1 fruit fly cellular context compared by ENCODE assay signal in the genomic region with DNA sequence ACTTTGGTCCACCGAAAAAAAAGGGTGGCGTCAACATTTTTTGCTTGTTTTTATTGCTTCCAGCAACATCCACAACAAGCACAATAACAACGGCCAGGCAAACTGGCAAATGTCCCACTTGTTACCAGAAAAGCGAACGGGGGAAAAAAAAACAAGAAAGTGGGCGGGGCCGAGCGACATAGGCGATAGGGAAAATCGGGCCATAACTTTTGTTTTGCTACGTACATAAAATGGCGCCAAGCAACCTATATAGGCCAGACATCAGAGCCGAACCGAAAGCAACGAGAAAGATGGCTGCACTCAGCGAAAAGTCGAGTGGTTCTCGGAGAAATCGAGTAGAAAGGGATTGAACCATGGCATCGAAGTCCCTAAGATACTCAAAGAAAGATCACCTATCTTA.
TF ChIP-seq lines count a peak whose summit lies in the region.

No protein-coding gene starts in this region.

TF ChIP-seq in whole organism, embryonic, 481 proteins besides CTCF, POLR2A, EP300 and RAD21 (continued from another document):
- TF ChIP-seq Hmr (GFP tag; optimal IDR thresholded peaks at IDR 0.05; lab: Kevin White, UChicago), result peak; percentile 40
- 0 out of 2 replicates have a peak, but pooled peaks have one; percentile 6 for TF ChIP-seq Ptx1 (GFP tag; IDR thresholded peaks at IDR 0.05; lab: Robert Waterston, UW)
- TF ChIP-seq dmrt99B (tag; optimal IDR thresholded peaks at IDR 0.05; lab: Kevin White, UChicago), result peak; percentile 41
- peak; percentile 26 for TF ChIP-seq CG18619 (GFP tag; optimal IDR thresholded peaks at IDR 0.05; lab: Kevin White, UChicago)
- peak; percentile 35; the same call in 1 of the 3 replicates for TF ChIP-seq row (GFP tag; IDR thresholded peaks at IDR 0.05; lab: Robert Waterston, UW)
- TF ChIP-seq CG10209 (GFP tag; optimal IDR thresholded peaks at IDR 0.05; lab: Kevin White, UChicago), result peak; percentile 21
- no peak for TF ChIP-seq vnd (GFP tag; IDR thresholded peaks at IDR 0.05; lab: Robert Waterston, UW; ENCODE audit: partially characterized antibody)
- peak in 1 of 2 experiments; percentile 5 for TF ChIP-seq bsh (GFP tag; optimal IDR thresholded peaks at IDR 0.05; lab: Kevin White, UChicago)
- peak; percentile 7 for TF ChIP-seq Sox102F (GFP tag; optimal IDR thresholded peaks at IDR 0.05; lab: Kevin White, UChicago)
- 0 out of 2 replicates have a peak, but pooled peaks have one; percentile 26 for TF ChIP-seq Xrp1 (GFP tag; IDR thresholded peaks at IDR 0.05; lab: Robert Waterston, UW)
- no peak for TF ChIP-seq grn (GFP tag; optimal IDR thresholded peaks at IDR 0.05; lab: Kevin White, UChicago)
- peak; percentile 22 for TF ChIP-seq CG2678 (tag; optimal IDR thresholded peaks at IDR 0.05; lab: Kevin White, UChicago)
- TF ChIP-seq esg (GFP tag; conservative IDR thresholded peaks at IDR 0.05; lab: Robert Waterston, UW), result no peak
